Fruit fly (Drosophila melanogaster) whole organism, embryonic: ENCODE data around the gene ZnT77C.

Source experiments
- BEAF-32 ChIP-seq: fragments of 200-800 bp; sonication (Bioruptor generic); optimal IDR thresholded peaks from 3 replicates; lab custom pipeline; 2017; ENCODE audit warnings: missing biosample characterization, missing genetic modification characterization, mild to moderate bottlenecking, moderate library complexity, missing genetic modification reagents
- BtbVII ChIP-seq: fragments of 200-800 bp; sonication (Bioruptor generic); optimal IDR thresholded peaks from 3 replicates; lab custom pipeline; 2017; ENCODE audit warnings: missing biosample characterization, mild to moderate bottlenecking, missing genetic modification characterization
- CG10147 ChIP-seq: fragments of 200-800 bp; sonication (Bioruptor generic); optimal IDR thresholded peaks from 2 replicates; lab custom pipeline; 2019; ENCODE audit warnings: missing biosample characterization, mild to moderate bottlenecking, missing genetic modification characterization, moderate library complexity
- CG10366 ChIP-seq: fragments of 200-800 bp; sonication (Bioruptor generic); IDR thresholded peaks from 2 replicates; pipeline ENCODE4 v1.3.6; 2022; ENCODE audit warnings: missing biosample characterization, missing genetic modification characterization
- CG11093 ChIP-seq: fragments of 200-800 bp; sonication (Bioruptor generic); IDR thresholded peaks from 3 replicates; pipeline ENCODE4 v1.3.6; 2022; ENCODE audit warnings: missing biosample characterization, missing genetic modification characterization
- CG12236 ChIP-seq: fragments of 200-800 bp; sonication (Bioruptor generic); optimal IDR thresholded peaks from 2 replicates; lab custom pipeline; 2016; ENCODE audit warnings: missing biosample characterization, missing genetic modification characterization
- CG14860 ChIP-seq: fragments of 200-800 bp; sonication (Bioruptor generic); IDR thresholded peaks from 3 replicates; pipeline ENCODE4 v1.3.6; 2022; ENCODE audit warnings: missing biosample characterization, missing genetic modification characterization; ENCODE audit not compliant: partially characterized antibody
- CG15269 ChIP-seq: fragments of 200-800 bp; sonication (Bioruptor generic); optimal IDR thresholded peaks from 2 replicates; lab custom pipeline; 2018; ENCODE audit warnings: missing biosample characterization, mild to moderate bottlenecking, missing genetic modification characterization, moderate library complexity
- CG15514 ChIP-seq: fragments of 200-800 bp; sonication (Bioruptor generic); optimal IDR thresholded peaks from 3 replicates; lab custom pipeline; 2017; ENCODE audit warnings: missing biosample characterization, missing genetic modification characterization, mild to moderate bottlenecking, moderate library complexity, missing genetic modification reagents
- CG17829 ChIP-seq: fragments of 200-800 bp; optimal IDR thresholded peaks from 2 replicates; lab custom pipeline; 2019; ENCODE audit warnings: missing biosample characterization, mild to moderate bottlenecking, missing genetic modification characterization, moderate library complexity
- CG18011 ChIP-seq: fragments of 200-800 bp; sonication (Bioruptor generic); optimal IDR thresholded peaks from 2 replicates; lab custom pipeline; 2017; ENCODE audit warnings: missing biosample characterization, missing genetic modification characterization, mild to moderate bottlenecking, moderate library complexity, missing genotype
- CG2199 ChIP-seq: fragments of 200-800 bp; sonication (Bioruptor generic); IDR thresholded peaks from 3 replicates; pipeline ENCODE4 v1.3.6; 2022; ENCODE audit warnings: missing biosample characterization, missing genetic modification characterization
- CG31224 ChIP-seq: fragments of 200-800 bp; sonication (Bioruptor generic); IDR thresholded peaks from 2 replicates; pipeline ENCODE4 v1.3.6; 2022; ENCODE audit warnings: missing biosample characterization, missing genetic modification characterization
- CG3838 ChIP-seq: fragments of 200-800 bp; sonication (Bioruptor generic); optimal IDR thresholded peaks from 3 replicates; lab custom pipeline; 2016; ENCODE audit warnings: missing biosample characterization, missing genetic modification characterization
- CG4707 ChIP-seq: fragments of 200-800 bp; sonication (Bioruptor generic); optimal IDR thresholded peaks from 2 replicates; lab custom pipeline; 2018; ENCODE audit warnings: missing biosample characterization, mild to moderate bottlenecking, missing genetic modification characterization, moderate library complexity
- CG5953 ChIP-seq: fragments of 200-800 bp; sonication (Bioruptor generic); IDR thresholded peaks from 2 replicates; pipeline ENCODE4 v1.3.6; 2022; ENCODE audit warnings: missing biosample characterization, missing genetic modification characterization
- CG6175 ChIP-seq: fragments of 200-800 bp; sonication (Bioruptor generic); IDR thresholded peaks from 3 replicates; pipeline ENCODE4 v1.3.6; 2022; ENCODE audit warnings: missing biosample characterization, missing genetic modification characterization
- CG6254 ChIP-seq: fragments of 200-800 bp; sonication (Bioruptor generic); optimal IDR thresholded peaks from 3 replicates; lab custom pipeline; 2017; ENCODE audit warnings: mild to moderate bottlenecking, missing biosample characterization, missing genetic modification reagents, missing genetic modification characterization
- CG7357 ChIP-seq: fragments of 200-800 bp; sonication (Bioruptor generic); IDR thresholded peaks from 3 replicates; pipeline ENCODE4 v1.3.6; 2022; ENCODE audit warnings: missing biosample characterization, missing genetic modification characterization
- CG7839 ChIP-seq: fragments of 200-800 bp; sonication (Bioruptor generic); optimal IDR thresholded peaks from 3 replicates; lab custom pipeline; 2018; ENCODE audit warnings: missing biosample characterization, mild to moderate bottlenecking, missing genetic modification characterization, moderate library complexity
- CG9797 ChIP-seq: fragments of 200-800 bp; sonication (Bioruptor generic); optimal IDR thresholded peaks from 3 replicates; lab custom pipeline; 2018; ENCODE audit warnings: missing biosample characterization, mild to moderate bottlenecking, missing genetic modification characterization
- Dll ChIP-seq: fragments of 200-800 bp; sonication (Bioruptor generic); IDR thresholded peaks from 4 replicates; pipeline ENCODE4 v1.3.6; 2022; ENCODE audit warnings: missing biosample characterization, missing genetic modification characterization; ENCODE audit not compliant: partially characterized antibody
- ERR ChIP-seq: fragments of 200-800 bp; sonication (Bioruptor generic); optimal IDR thresholded peaks from 2 replicates; lab custom pipeline; 2016; ENCODE audit warnings: missing biosample characterization, missing genetic modification characterization
- Ets65A ChIP-seq: fragments of 200-800 bp; sonication (Bioruptor generic); peaks from one replicate; lab custom pipeline; 2016; ENCODE audit warnings: missing biosample characterization, missing genetic modification characterization
- Ets97D ChIP-seq: fragments of 200-800 bp; sonication (Bioruptor generic); optimal IDR thresholded peaks from 3 replicates; lab custom pipeline; 2016; ENCODE audit warnings: missing biosample characterization, missing genetic modification characterization
- Hr3 ChIP-seq: fragments of 200-800 bp; sonication (Bioruptor generic); optimal IDR thresholded peaks from 3 replicates; lab custom pipeline; 2016; ENCODE audit warnings: missing biosample characterization, missing genetic modification characterization
- Hsf ChIP-seq: fragments of 200-800 bp; sonication (Bioruptor generic); optimal IDR thresholded peaks from 3 replicates; lab custom pipeline; 2016; ENCODE audit warnings: missing biosample characterization, missing genetic modification characterization
- NFAT ChIP-seq: fragments of 200-800 bp; sonication (Bioruptor generic); IDR thresholded peaks from 2 replicates; pipeline ENCODE4 v1.3.6; 2022; ENCODE audit warnings: missing biosample characterization, missing genetic modification characterization
- Xrp1 ChIP-seq: fragments of 200-800 bp; sonication (Bioruptor generic); IDR thresholded peaks from 2 replicates; pipeline ENCODE4 v1.3.6; 2022; ENCODE audit warnings: missing biosample characterization, missing genetic modification characterization
- amos ChIP-seq: fragments of 200-800 bp; sonication (Bioruptor generic); IDR thresholded peaks from 2 replicates; pipeline ENCODE4 v1.3.6; 2022; ENCODE audit warnings: missing biosample characterization, missing genetic modification characterization; ENCODE audit not compliant: partially characterized antibody
- ap ChIP-seq: fragments of 200-800 bp; sonication (Bioruptor generic); IDR thresholded peaks from 2 replicates; pipeline ENCODE4 v1.3.6; 2022; ENCODE audit warnings: missing biosample characterization, missing genetic modification characterization
- ash1 ChIP-seq: fragments of 200-800 bp; sonication (Bioruptor generic); optimal IDR thresholded peaks from 2 replicates; lab custom pipeline; 2018; ENCODE audit warnings: missing biosample characterization, mild to moderate bottlenecking, missing genetic modification characterization
- bbx ChIP-seq: fragments of 200-800 bp; sonication (Bioruptor generic); IDR thresholded peaks from 2 replicates; pipeline ENCODE4 v1.3.6; 2022; ENCODE audit warnings: missing biosample characterization, missing genetic modification characterization; ENCODE audit not compliant: partially characterized antibody
- bowl ChIP-seq: fragments of 200-800 bp; sonication (Bioruptor generic); IDR thresholded peaks from 2 replicates; pipeline ENCODE4 v1.3.6; 2022; ENCODE audit warnings: missing biosample characterization, missing genetic modification characterization
- bsh ChIP-seq, 2 experiments: fragments of 200-800 bp; sonication (Bioruptor generic); optimal IDR thresholded peaks; 2 replicates each; lab custom pipeline; 2017 to 2018; ENCODE audit warnings: mild to moderate bottlenecking in 2 of 2, missing biosample characterization in 2 of 2, missing genetic modification characterization in 2 of 2, moderate library complexity in 1 of 2
- cwo ChIP-seq: fragments of 200-800 bp; sonication (Bioruptor generic); optimal IDR thresholded peaks from 3 replicates; lab custom pipeline; 2017; ENCODE audit warnings: missing biosample characterization, missing genetic modification characterization, mild to moderate bottlenecking, moderate library complexity, missing genetic modification reagents
- dimm ChIP-seq: fragments of 200-800 bp; sonication (Bioruptor generic); IDR thresholded peaks from 2 replicates; pipeline ENCODE4 v1.3.6; 2022; ENCODE audit warnings: missing biosample characterization, missing genetic modification characterization
- gfzf ChIP-seq: fragments of 200-800 bp; sonication (Bioruptor generic); optimal IDR thresholded peaks from 2 replicates; lab custom pipeline; 2016; ENCODE audit warnings: missing biosample characterization, mild to moderate bottlenecking, missing genetic modification characterization, moderate library complexity
- hkb ChIP-seq, 2 experiments: fragments of 200-800 bp in 1 of 2; fragments of >200 bp in 1 of 2; sonication (Bioruptor generic) in 1 of 2; IDR thresholded peaks in 1 of 2; optimal IDR thresholded peaks in 1 of 2; 2 replicates each; pipeline versions ENCODE4 v1.3.6 to Lab custom; 2017 to 2022; ENCODE audit warnings: missing biosample characterization in 1 of 2, missing genetic modification characterization in 1 of 2
- jumu ChIP-seq: fragments of 200-800 bp; sonication (Bioruptor generic); optimal IDR thresholded peaks from 3 replicates; lab custom pipeline; 2016; ENCODE audit warnings: missing biosample characterization, missing genetic modification characterization
- mam ChIP-seq: fragments of 200-800 bp; sonication (Bioruptor generic); optimal IDR thresholded peaks from 3 replicates; lab custom pipeline; 2016; ENCODE audit warnings: missing biosample characterization, missing genetic modification characterization
- mld ChIP-seq: fragments of 200-800 bp; sonication (Bioruptor generic); IDR thresholded peaks from 3 replicates; pipeline ENCODE4 v1.3.6; 2022; ENCODE audit warnings: missing biosample characterization, missing genetic modification characterization; ENCODE audit not compliant: partially characterized antibody
- ranshi ChIP-seq: fragments of 200-800 bp; sonication (Bioruptor generic); IDR thresholded peaks from 2 replicates; pipeline ENCODE4 v1.3.6; 2022; ENCODE audit warnings: missing biosample characterization, missing genetic modification characterization
- sc ChIP-seq, 3 experiments: fragments of >200 bp in 2 of 3; fragments of 200-800 bp in 1 of 3; sonication (Bioruptor generic) in 1 of 3; optimal IDR thresholded peaks; 2 replicates in 2 of 3; 3 replicates in 1 of 3; lab custom pipeline; 2017; ENCODE audit warnings: mild to moderate bottlenecking in 1 of 3, missing biosample characterization in 1 of 3, missing genetic modification characterization in 1 of 3, missing genetic modification reagents in 1 of 3
- sim ChIP-seq: fragments of 200-800 bp; sonication (Bioruptor generic); IDR thresholded peaks from 2 replicates; pipeline ENCODE4 v1.3.6; 2022; ENCODE audit warnings: missing biosample characterization, missing genetic modification characterization
- tin ChIP-seq: fragments of 200-800 bp; sonication (Bioruptor generic); optimal IDR thresholded peaks from 3 replicates; lab custom pipeline; 2016; ENCODE audit warnings: missing biosample characterization, missing genetic modification characterization
- twi ChIP-seq: fragments of 200-800 bp; optimal IDR thresholded peaks from 2 replicates; lab custom pipeline; 2019; ENCODE audit warnings: missing biosample characterization, mild to moderate bottlenecking, missing genetic modification characterization, moderate library complexity
- usp ChIP-seq: fragments of >200 bp; optimal IDR thresholded peaks from 2 replicates; lab custom pipeline; 2017; ENCODE audit warnings: missing biosample characterization, missing genetic modification characterization

Gene ZnT77C

dm6 chr3L:20526196-20526740, 31.5 kb upstream of the ZnT77C start, which contains the start of gene Nubp2 (continued):
- TF ChIP-seq hkb (optimal IDR thresholded peaks at IDR 0.05; lab: Kevin White, UChicago): no peak
- peak; percentile 86; the same call in 1 of the 2 replicates for TF ChIP-seq hkb (GFP tag; IDR thresholded peaks at IDR 0.05; lab: Robert Waterston, UW)
- TF ChIP-seq BEAF-32 (GFP tag; lab: Kevin White, UChicago): peak; percentile 69
- TF ChIP-seq bbx: no peak
- TF ChIP-seq gfzf (GFP tag; lab: Kevin White, UChicago): peak; percentile 14
- peak; percentile 95 for TF ChIP-seq Xrp1
- no peak for TF ChIP-seq sc (optimal IDR thresholded peaks at IDR 0.05; lab: Kevin White, UChicago)
- peak; percentile 90 for TF ChIP-seq sc (GFP tag; optimal IDR thresholded peaks at IDR 0.05; lab: Kevin White, UChicago)
- peak; percentile 89 for TF ChIP-seq CG31224 (GFP tag; lab: Robert Waterston, UW)
- TF ChIP-seq cwo (GFP tag; lab: Kevin White, UChicago): peak; percentile 88
- peak; percentile 97 for TF ChIP-seq CG17829 (tag; lab: Kevin White, UChicago)
- TF ChIP-seq amos (GFP tag; lab: Robert Waterston, UW): no peak
- TF ChIP-seq Dll (GFP tag; lab: Robert Waterston, UW): no peak; the same call in 3 of the 4 replicates
- peak; percentile 96 for TF ChIP-seq CG15269 (tag; lab: Kevin White, UChicago)
- TF ChIP-seq ap (GFP tag; lab: Robert Waterston, UW): peak; percentile 82
- TF ChIP-seq Hsf (GFP tag; lab: Kevin White, UChicago): peak; percentile 98
- peak; percentile 95 for TF ChIP-seq mam (GFP tag; lab: Kevin White, UChicago)
- TF ChIP-seq BtbVII: peak; percentile 91
- TF ChIP-seq ERR (GFP tag; lab: Kevin White, UChicago): peak; percentile 72
- peak; percentile 65; the same call in 1 of the 2 replicates for TF ChIP-seq CG5953 (GFP tag; lab: Robert Waterston, UW)
- peak; percentile 64 for TF ChIP-seq ash1 (GFP tag; lab: Kevin White, UChicago)
- peak; percentile 87 for TF ChIP-seq CG15514 (GFP tag; lab: Kevin White, UChicago)
- TF ChIP-seq bsh (GFP tag; optimal IDR thresholded peaks at IDR 0.05; lab: Kevin White, UChicago): peak; percentile 66 to 92
- peak; percentile 61; the same call in 1 of the 2 replicates for TF ChIP-seq bowl (GFP tag; lab: Robert Waterston, UW)
- TF ChIP-seq Hr3 (GFP tag; lab: Kevin White, UChicago): peak; percentile 99
- peak; percentile 80; the same call in 2 of the 3 replicates for TF ChIP-seq CG6175 (GFP tag; lab: Robert Waterston, UW)
- peak; percentile 93 for TF ChIP-seq CG3838 (GFP tag; lab: Kevin White, UChicago)
- peak; percentile 92 for TF ChIP-seq CG11093 (GFP tag; lab: Robert Waterston, UW)
- TF ChIP-seq dimm (GFP tag; lab: Robert Waterston, UW): peak; percentile 82
- peak; percentile 40 for TF ChIP-seq CG9797 (GFP tag; lab: Kevin White, UChicago)
- TF ChIP-seq jumu (GFP tag; lab: Kevin White, UChicago): peak; percentile 92
- peak; percentile 88 for TF ChIP-seq CG7357 (GFP tag; lab: Robert Waterston, UW)
- peak; percentile 93 for TF ChIP-seq NFAT (GFP tag; lab: Robert Waterston, UW)
- no peak for TF ChIP-seq usp
- TF ChIP-seq twi (tag; lab: Kevin White, UChicago): peak; percentile 94
- TF ChIP-seq CG10366 (GFP tag; lab: Robert Waterston, UW): peak; percentile 90
- peak; percentile 83 for TF ChIP-seq CG6254
- TF ChIP-seq CG12236 (GFP tag; lab: Kevin White, UChicago): peak; percentile 88
- no peak for TF ChIP-seq CG2199 (GFP tag; lab: Robert Waterston, UW)
- TF ChIP-seq CG18011 (GFP tag; lab: Kevin White, UChicago): peak; percentile 84
- peak; percentile 84 for TF ChIP-seq sim (GFP tag; lab: Robert Waterston, UW)
- peak; percentile 84 for TF ChIP-seq Ets97D (GFP tag; lab: Kevin White, UChicago)
- TF ChIP-seq CG10147 (GFP tag; lab: Kevin White, UChicago): peak; percentile 95
- no peak for TF ChIP-seq CG14860
- peak; percentile 99 for TF ChIP-seq Ets65A (GFP tag; lab: Kevin White, UChicago)
- TF ChIP-seq CG7839 (tag; lab: Kevin White, UChicago): peak; percentile 96
- TF ChIP-seq tin (GFP tag; lab: Kevin White, UChicago): peak; percentile 97
- peak; percentile 65 for TF ChIP-seq CG4707 (GFP tag; lab: Kevin White, UChicago)
- no peak for TF ChIP-seq mld
- peak; percentile 87 for TF ChIP-seq ranshi (GFP tag; lab: Robert Waterston, UW)
